Worm (Caenorhabditis elegans) whole organism, L1 larva: Measurements from ENCODE around the gene nhl-2.

Source experiments
- C16A3.4 ChIP-seq: fragments of 150-350 bp; optimal IDR thresholded peaks from 2 replicates; lab custom pipeline; 2014; ENCODE audit warnings: missing biosample characterization, missing genetic modification characterization
- aly-2 ChIP-seq: fragments of 150-350 bp; optimal IDR thresholded peaks from 2 replicates; lab custom pipeline; 2014; ENCODE audit warnings: missing biosample characterization, missing genetic modification characterization
- ama-1 ChIP-seq: fragments of 150-350 bp; optimal IDR thresholded peaks from 2 replicates; lab custom pipeline; 2014
- blmp-1 ChIP-seq: fragments of 150-350 bp; optimal IDR thresholded peaks from 2 replicates; lab custom pipeline; 2014; ENCODE audit warnings: missing biosample characterization, missing genetic modification characterization
- ceh-82 ChIP-seq, 3 experiments: fragments of 150-350 bp in 1 of 3; sonication (generic microtip) in 2 of 3; optimal IDR thresholded peaks; 2 replicates each; lab custom pipeline; 2014 to 2017; ENCODE audit warnings: missing biosample characterization in 3 of 3, missing genetic modification characterization in 3 of 3
- ets-5 ChIP-seq: fragments of 200-800 bp; sonication (Bioruptor generic); IDR thresholded peaks from 2 replicates; pipeline ENCODE4 v1.3.6; 2022; ENCODE audit warnings: missing genetic modification characterization, missing compliant biosample characterization
- fos-1 ChIP-seq: fragments of 150-350 bp; optimal IDR thresholded peaks from 2 replicates; lab custom pipeline; 2014; ENCODE audit warnings: missing biosample characterization, missing genetic modification characterization
- nhr-11 ChIP-seq: fragments of 150-350 bp; optimal IDR thresholded peaks from 2 replicates; lab custom pipeline; 2014; ENCODE audit warnings: missing biosample characterization, missing genetic modification characterization
- nhr-12 ChIP-seq: sonication (generic microtip); optimal IDR thresholded peaks from 2 replicates; lab custom pipeline; 2017; ENCODE audit warnings: missing biosample characterization, missing genetic modification characterization
- nhr-20 ChIP-seq: sonication (generic microtip); optimal IDR thresholded peaks from 2 replicates; lab custom pipeline; 2016; ENCODE audit warnings: mild to moderate bottlenecking, missing genetic modification characterization, missing compliant biosample characterization

ce11 chrIII:4944213-4944612, 45.3 kb upstream of the nhl-2 start, which contains the start of gene ntl-9:
- TF ChIP-seq nhr-11 (tag; lab: Kevin White, UChicago) (no peak), ets-5 (GFP tag; lab: Robert Waterston, UW) (no peak), blmp-1 (tag; lab: Kevin White, UChicago) (no peak), ceh-82 (tag; optimal IDR thresholded peaks at IDR 0.05; lab: Kevin White, UChicago) (no peak), ama-1 (lab: Kevin White, UChicago) (no peak), nhr-12 (tag; lab: Kevin White, UChicago) (no peak), fos-1 (tag; lab: Kevin White, UChicago) (no peak), aly-2 (no peak), nhr-20 (tag; lab: Kevin White, UChicago) (no peak), C16A3.4 (tag; lab: Kevin White, UChicago) (no peak)
